Worm (Caenorhabditis elegans) whole organism, L4 larva: ENCODE measurements around the gene Y54G2A.15.

ENCODE experiments used
- F44E2.7 ChIP-seq: fragments of 200-800 bp; sonication (Bioruptor generic); IDR thresholded peaks from 2 replicates; pipeline ENCODE4 v2.1.2; 2022; ENCODE audit warnings: missing genetic modification characterization, missing compliant biosample characterization
- ZK337.2 ChIP-seq: fragments of 200-800 bp; sonication (Bioruptor generic); IDR thresholded peaks from 2 replicates; pipeline ENCODE4 v1.3.6; 2022; ENCODE audit warnings: missing genetic modification reagents, missing genetic modification characterization, missing compliant biosample characterization
- aha-1 ChIP-seq: fragments of 150-350 bp; peaks from one replicate; lab custom pipeline; 2014; ENCODE audit warnings: missing biosample characterization, missing genetic modification characterization
- arid-1 ChIP-seq: fragments of 200-800 bp; sonication (Bioruptor generic); conservative IDR thresholded peaks from 2 replicates; pipeline ENCODE4 v1.3.6; 2022; ENCODE audit warnings: missing genetic modification reagents, missing genetic modification characterization, missing compliant biosample characterization
- ceh-28 ChIP-seq: fragments of 150-350 bp; optimal IDR thresholded peaks from 2 replicates; lab custom pipeline; 2014; ENCODE audit warnings: missing biosample characterization, missing genetic modification reagents, missing genetic modification characterization
- ceh-32 ChIP-seq: sonication (generic microtip); optimal IDR thresholded peaks from 2 replicates; lab custom pipeline; 2016; ENCODE audit warnings: mild to moderate bottlenecking, missing genetic modification characterization, missing compliant biosample characterization; ENCODE audit not compliant: poor library complexity
- ces-1 ChIP-seq: fragments of 150-350 bp; sonication (generic microtip); optimal IDR thresholded peaks from 4 replicates; lab custom pipeline; 2014; ENCODE audit warnings: missing biosample characterization, missing genetic modification reagents, missing genetic modification characterization
- cey-2 ChIP-seq: sonication (generic microtip); optimal IDR thresholded peaks from 3 replicates; lab custom pipeline; 2017; ENCODE audit warnings: missing genetic modification characterization, mild to moderate bottlenecking, missing compliant biosample characterization, antibody characterized with exemption, borderline replicate concordance; ENCODE audit not compliant: insufficient read depth
- daf-16 ChIP-seq, 3 experiments: sonication (generic microtip); optimal IDR thresholded peaks; 2 replicates each; lab custom pipeline; 2016 to 2017; ENCODE audit warnings: missing genetic modification characterization in 3 of 3, missing genetic modification reagents in 3 of 3, mild to moderate bottlenecking in 2 of 3, missing compliant biosample characterization in 2 of 3, missing biosample characterization in 1 of 3, moderate library complexity in 1 of 3
- daf-19 ChIP-seq: fragments of 200-800 bp; sonication (Bioruptor generic); conservative IDR thresholded peaks from 2 replicates; pipeline ENCODE4 v1.3.6; 2022; ENCODE audit warnings: missing genetic modification characterization, missing compliant biosample characterization
- dmd-6 ChIP-seq: fragments of 200-800 bp; sonication (Bioruptor generic); IDR thresholded peaks from 2 replicates; pipeline ENCODE4 v1.3.6; 2022; ENCODE audit warnings: missing genetic modification reagents, missing genetic modification characterization, missing compliant biosample characterization
- dmd-9 ChIP-seq: fragments of 200-800 bp; sonication (Bioruptor generic); IDR thresholded peaks from 2 replicates; pipeline ENCODE4 v1.3.6; 2022; ENCODE audit warnings: missing genetic modification reagents, missing genetic modification characterization, missing compliant biosample characterization
- duxl-1 ChIP-seq: sonication (generic microtip); optimal IDR thresholded peaks from 2 replicates; lab custom pipeline; 2016; ENCODE audit warnings: mild to moderate bottlenecking, missing genetic modification characterization, moderate library complexity, missing compliant biosample characterization; ENCODE audit not compliant: poor library complexity
- egl-27 ChIP-seq: sonication (generic microtip); optimal IDR thresholded peaks from 3 replicates; lab custom pipeline; 2017; ENCODE audit warnings: missing biosample characterization, missing genetic modification reagents, missing genetic modification characterization
- egl-43 ChIP-seq: fragments of 200-800 bp; sonication (Bioruptor generic); IDR thresholded peaks from 2 replicates; pipeline ENCODE4 v1.3.6; 2022; ENCODE audit warnings: missing genetic modification reagents, missing genetic modification characterization, missing compliant biosample characterization
- gei-8 ChIP-seq: fragments of 200-800 bp; sonication (Bioruptor generic); optimal IDR thresholded peaks from 2 replicates; lab custom pipeline; 2018; ENCODE audit warnings: mild to moderate bottlenecking, missing genetic modification characterization, missing compliant biosample characterization
- hif-1 ChIP-seq, 2 experiments: sonication (generic microtip); optimal IDR thresholded peaks; 2 replicates each; lab custom pipeline; 2016 to 2017; ENCODE audit warnings: missing compliant biosample characterization in 2 of 2, missing genetic modification characterization in 2 of 2, missing genetic modification reagents in 2 of 2, missing genotype in 2 of 2, mild to moderate bottlenecking in 1 of 2
- hlh-30 ChIP-seq: sonication (generic microtip); optimal IDR thresholded peaks from 2 replicates; lab custom pipeline; 2017; ENCODE audit warnings: antibody characterized with exemption, mild to moderate bottlenecking, missing genetic modification characterization, missing compliant biosample characterization; ENCODE audit not compliant: insufficient read depth
- lim-7 ChIP-seq: fragments of 200-800 bp; sonication (Bioruptor generic); IDR thresholded peaks from 2 replicates; pipeline ENCODE4 v1.3.6; 2022; ENCODE audit warnings: missing genetic modification characterization, missing compliant biosample characterization
- lin-1 ChIP-seq: fragments of 200-800 bp; sonication (Bioruptor generic); IDR thresholded peaks from 2 replicates; pipeline ENCODE4 v1.3.6; 2022; ENCODE audit warnings: missing genetic modification reagents, missing genetic modification characterization, missing compliant biosample characterization
- lin-13 ChIP-seq: fragments of 150-350 bp; optimal IDR thresholded peaks from 2 replicates; lab custom pipeline; 2014; ENCODE audit warnings: missing biosample characterization, missing genetic modification reagents, missing genetic modification characterization
- lin-29 ChIP-seq: fragments of 200-800 bp; sonication (Bioruptor generic); IDR thresholded peaks from 2 replicates; pipeline ENCODE4 v1.3.6; 2022; ENCODE audit warnings: missing genetic modification reagents, missing genetic modification characterization, missing compliant biosample characterization
- lin-38 ChIP-seq: fragments of 200-800 bp; sonication (Bioruptor generic); IDR thresholded peaks from 2 replicates; pipeline ENCODE4 v1.3.6; 2022; ENCODE audit warnings: missing genetic modification reagents, missing genetic modification characterization, missing compliant biosample characterization
- lir-3 ChIP-seq: sonication (generic microtip); optimal IDR thresholded peaks from 2 replicates; lab custom pipeline; 2016; ENCODE audit warnings: mild to moderate bottlenecking, missing genetic modification characterization, missing compliant biosample characterization
- madf-9 ChIP-seq: fragments of 200-800 bp; sonication (Bioruptor generic); conservative IDR thresholded peaks from 2 replicates; pipeline ENCODE4 v1.3.6; 2022; ENCODE audit warnings: missing genetic modification reagents, missing genetic modification characterization, missing compliant biosample characterization
- mdl-1 ChIP-seq, 2 experiments: fragments of 150-350 bp in 1 of 2; sonication (generic microtip) in 1 of 2; optimal IDR thresholded peaks; 2 replicates each; lab custom pipeline; 2014 to 2017; ENCODE audit warnings: missing biosample characterization in 2 of 2, missing genetic modification characterization in 2 of 2
- mdt-29 ChIP-seq: fragments of 200-800 bp; sonication (Bioruptor generic); IDR thresholded peaks from 2 replicates; pipeline ENCODE4 v1.3.6; 2022; ENCODE audit warnings: missing genetic modification reagents, missing genetic modification characterization, missing compliant biosample characterization
- mes-2 ChIP-seq: sonication (generic microtip); optimal IDR thresholded peaks from 2 replicates; lab custom pipeline; 2016; ENCODE audit warnings: missing genotype, mild to moderate bottlenecking, missing genetic modification characterization, missing compliant biosample characterization; ENCODE audit not compliant: poor library complexity, severe bottlenecking
- mxl-2 ChIP-seq: fragments of 200-800 bp; sonication (Bioruptor generic); conservative IDR thresholded peaks from 2 replicates; pipeline ENCODE4 v1.3.6; 2022; ENCODE audit warnings: missing genetic modification reagents, missing genetic modification characterization, missing compliant biosample characterization
- nhr-11 ChIP-seq: fragments of 150-350 bp; optimal IDR thresholded peaks from 2 replicates; lab custom pipeline; 2014; ENCODE audit warnings: missing biosample characterization, missing genetic modification characterization
- nhr-237 ChIP-seq: sonication (generic microtip); optimal IDR thresholded peaks from 2 replicates; lab custom pipeline; 2017; ENCODE audit warnings: missing biosample characterization, missing genetic modification characterization
- nhr-28 ChIP-seq: fragments of 150-350 bp; optimal IDR thresholded peaks from 2 replicates; lab custom pipeline; 2014; ENCODE audit warnings: missing biosample characterization, missing genetic modification characterization
- nhr-48 ChIP-seq: sonication (generic microtip); optimal IDR thresholded peaks from 2 replicates; lab custom pipeline; 2016; ENCODE audit warnings: mild to moderate bottlenecking, missing genetic modification characterization, missing compliant biosample characterization
- pqm-1 ChIP-seq: sonication (generic microtip); optimal IDR thresholded peaks from 2 replicates; lab custom pipeline; 2017; ENCODE audit warnings: missing biosample characterization, missing genetic modification characterization
- rbr-2 ChIP-seq: sonication (generic microtip); optimal IDR thresholded peaks from 2 replicates; lab custom pipeline; 2016; ENCODE audit warnings: missing genotype, missing genetic modification characterization, missing compliant biosample characterization
- skn-1 ChIP-seq: fragments of 150-350 bp; optimal IDR thresholded peaks from 2 replicates; lab custom pipeline; 2014; ENCODE audit warnings: missing biosample characterization, missing genetic modification characterization
- snpc-4 ChIP-seq: fragments of 150-350 bp; optimal IDR thresholded peaks from 2 replicates; lab custom pipeline; 2014; ENCODE audit warnings: missing biosample characterization, missing genetic modification characterization
- spr-3 ChIP-seq: fragments of 200-800 bp; sonication (Bioruptor generic); optimal IDR thresholded peaks from 2 replicates; lab custom pipeline; 2018; ENCODE audit warnings: mild to moderate bottlenecking, missing genetic modification characterization, missing compliant biosample characterization
- unc-39 ChIP-seq: sonication (generic microtip); optimal IDR thresholded peaks from 2 replicates; lab custom pipeline; 2017; ENCODE audit warnings: missing biosample characterization, missing genetic modification characterization
- vab-7 ChIP-seq: fragments of 200-800 bp; sonication (Bioruptor generic); IDR thresholded peaks from 2 replicates; pipeline ENCODE4 v1.3.6; 2022; ENCODE audit warnings: missing genetic modification reagents, missing genetic modification characterization, missing compliant biosample characterization
- zfp-2 ChIP-seq: sonication (generic microtip); optimal IDR thresholded peaks from 2 replicates; lab custom pipeline; 2016; ENCODE audit warnings: mild to moderate bottlenecking, missing genetic modification characterization, missing compliant biosample characterization
- ztf-7 ChIP-seq: fragments of 150-350 bp; optimal IDR thresholded peaks from 2 replicates; lab custom pipeline; 2014; ENCODE audit warnings: missing biosample characterization, missing genetic modification characterization

Y54G2A.15 gene

DNA sequence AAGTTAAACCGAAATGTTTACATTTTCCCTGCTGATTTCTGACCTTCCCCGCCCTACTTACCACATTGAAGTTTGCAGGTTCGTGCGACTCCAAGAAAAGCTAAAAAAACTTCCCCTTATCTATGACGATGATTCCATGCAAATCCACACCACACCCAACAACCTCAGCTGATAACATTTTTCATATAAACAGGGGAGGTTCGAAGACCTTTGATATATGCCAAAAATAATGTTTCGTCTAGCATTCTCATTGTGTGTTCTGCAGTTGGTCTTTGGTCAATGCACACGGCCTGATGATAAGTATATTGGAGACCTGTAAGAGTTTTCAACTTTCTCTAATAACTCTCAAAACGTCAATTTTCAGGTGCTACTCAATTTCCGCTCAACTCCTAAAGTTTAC, 10.4 kb upstream of the Y54G2A.15 start (continued):
- TF ChIP-seq madf-9 (GFP tag; lab: Robert Waterston, UW) (no peak), snpc-4 (tag; lab: Kevin White, UChicago) (no peak), zfp-2 (tag; lab: Kevin White, UChicago) (no peak), ZK337.2 (no peak), nhr-237 (no peak), dmd-6 (GFP tag; lab: Robert Waterston, UW) (peak; percentile 67), nhr-48 (tag; lab: Kevin White, UChicago) (no peak), lin-1 (no peak), duxl-1 (tag; lab: Kevin White, UChicago) (no peak), nhr-11 (tag; lab: Kevin White, UChicago) (no peak), F44E2.7 (GFP tag; lab: Robert Waterston, UW) (no peak), daf-16 (GFP tag; optimal IDR thresholded peaks at IDR 0.05; lab: Kevin White, UChicago) (no peak), daf-16 (tag; optimal IDR thresholded peaks at IDR 0.05; lab: Kevin White, UChicago) (peak; percentile 80), hif-1 (tag; optimal IDR thresholded peaks at IDR 0.05; lab: Kevin White, UChicago) (no peak)

DNA sequence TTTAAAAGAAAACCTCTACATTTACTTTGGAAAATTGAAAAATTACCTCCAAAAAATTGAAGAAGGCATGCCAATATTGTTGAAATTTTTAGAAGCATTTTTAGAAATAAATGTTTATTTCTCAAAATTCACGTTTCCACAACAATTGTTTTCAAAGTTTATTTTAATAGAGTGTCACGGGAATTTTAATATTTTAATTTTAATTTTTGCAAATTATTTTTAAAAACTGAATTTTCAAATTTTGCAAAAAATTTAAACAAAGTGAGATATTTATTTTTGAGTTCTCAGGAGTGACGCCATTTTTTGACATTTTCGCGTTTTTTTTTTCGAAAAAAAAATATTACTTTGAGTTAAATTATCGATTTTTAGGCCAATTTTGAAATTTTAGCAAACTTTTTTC, 9.4 kb upstream of the Y54G2A.15 start, which contains the start of gene Y54G2A.49:
Y54G2A.49 (minus strand) TSS at position 101 of the 400 bp plus-strand sequence.
- TF ChIP-seq ztf-7 = no peak
- no peak for TF ChIP-seq lim-7
- TF ChIP-seq gei-8 (GFP tag; lab: Kevin White, UChicago) = no peak
- no peak for TF ChIP-seq hlh-30
- TF ChIP-seq arid-1 (GFP tag; lab: Robert Waterston, UW) = no peak
- no peak for TF ChIP-seq unc-39 (tag; lab: Kevin White, UChicago)
- no peak for TF ChIP-seq lir-3 (tag; lab: Kevin White, UChicago)
- no peak for TF ChIP-seq lin-38 (GFP tag; lab: Robert Waterston, UW)
- no peak for TF ChIP-seq nhr-28 (tag; lab: Kevin White, UChicago)
- no peak for TF ChIP-seq dmd-9
- no peak for TF ChIP-seq lin-29 (GFP tag; lab: Robert Waterston, UW)
- no peak for TF ChIP-seq skn-1
- no peak for TF ChIP-seq cey-2
- TF ChIP-seq vab-7 = no peak

DNA sequence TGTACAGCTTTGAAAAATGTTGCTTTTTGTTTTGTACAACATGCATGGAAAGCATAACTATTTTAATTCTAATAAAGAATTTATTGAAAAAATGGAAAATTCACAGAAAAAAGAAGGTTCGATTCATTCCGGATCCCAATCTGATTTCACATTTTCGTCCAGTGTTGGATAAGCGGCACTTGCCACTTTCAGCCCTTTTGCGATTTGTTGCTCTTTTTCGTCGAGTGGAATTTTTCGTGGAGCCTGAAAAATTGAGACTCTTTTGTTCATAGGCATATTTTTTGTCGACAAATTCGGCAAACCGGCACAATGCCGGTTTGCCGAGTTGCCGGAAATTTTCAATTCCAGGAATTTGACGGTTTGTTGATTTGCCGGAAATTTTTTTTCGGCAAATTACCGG, 7.8 kb upstream of the Y54G2A.15 start:
- no peak for TF ChIP-seq mdt-29 (GFP tag; lab: Robert Waterston, UW)
- peak; percentile 91 for TF ChIP-seq aha-1

DNA sequence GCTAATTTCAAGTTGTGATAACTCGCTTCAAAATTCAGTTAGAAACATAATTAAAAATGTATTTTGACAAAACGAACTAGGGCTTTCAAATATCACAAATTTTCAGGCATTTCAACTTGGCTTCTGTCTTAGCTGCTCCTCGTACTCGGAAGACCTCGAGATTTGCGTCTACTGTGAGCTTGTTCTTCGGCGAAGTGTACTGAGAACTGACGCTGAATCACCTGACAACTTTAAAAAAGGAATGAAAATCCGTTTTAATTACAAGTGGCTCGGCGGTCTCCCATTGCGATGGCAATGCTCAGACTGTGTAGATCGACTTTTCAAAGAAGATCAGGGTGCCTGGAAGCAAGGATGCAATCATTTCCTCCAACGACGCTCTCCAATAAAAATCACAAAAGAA, 6.8 kb upstream of the Y54G2A.15 start, which contains the start of gene clec-85:
clec-85 (plus strand) TSS at position 301 of the 400 bp plus-strand sequence.
- no peak for TF ChIP-seq mes-2 (tag; lab: Kevin White, UChicago)
- no peak for TF ChIP-seq nhr-237
- no peak for TF ChIP-seq ces-1
- no peak for TF ChIP-seq rbr-2 (tag; lab: Kevin White, UChicago)
- no peak for TF ChIP-seq spr-3 (GFP tag; lab: Kevin White, UChicago)
- TF ChIP-seq dmd-6 (GFP tag; lab: Robert Waterston, UW) = no peak
- no peak for TF ChIP-seq ceh-32 (tag; lab: Kevin White, UChicago)
- TF ChIP-seq egl-27 (tag; lab: Kevin White, UChicago) = no peak
- TF ChIP-seq egl-43 (GFP tag; lab: Robert Waterston, UW) = no peak
- no peak for TF ChIP-seq hif-1 (tag; optimal IDR thresholded peaks at IDR 0.05; lab: Kevin White, UChicago)
- TF ChIP-seq mdl-1 (tag; optimal IDR thresholded peaks at IDR 0.05; lab: Kevin White, UChicago) = no peak
- TF ChIP-seq pqm-1 (tag; lab: Kevin White, UChicago) = no peak
- no peak for TF ChIP-seq mxl-2 (GFP tag; lab: Robert Waterston, UW)
- TF ChIP-seq lim-7 = no peak
- TF ChIP-seq daf-19 (GFP tag; lab: Robert Waterston, UW) = no peak
- no peak for TF ChIP-seq ceh-28
- no peak for TF ChIP-seq lin-13 (GFP tag; lab: Kevin White, UChicago)
